Fruit fly (Drosophila melanogaster): Measurements from ENCODE around the gene toe.
A peak's percentile ranks its signal among the peaks of the same experiment; 100 is the strongest.

DNA sequence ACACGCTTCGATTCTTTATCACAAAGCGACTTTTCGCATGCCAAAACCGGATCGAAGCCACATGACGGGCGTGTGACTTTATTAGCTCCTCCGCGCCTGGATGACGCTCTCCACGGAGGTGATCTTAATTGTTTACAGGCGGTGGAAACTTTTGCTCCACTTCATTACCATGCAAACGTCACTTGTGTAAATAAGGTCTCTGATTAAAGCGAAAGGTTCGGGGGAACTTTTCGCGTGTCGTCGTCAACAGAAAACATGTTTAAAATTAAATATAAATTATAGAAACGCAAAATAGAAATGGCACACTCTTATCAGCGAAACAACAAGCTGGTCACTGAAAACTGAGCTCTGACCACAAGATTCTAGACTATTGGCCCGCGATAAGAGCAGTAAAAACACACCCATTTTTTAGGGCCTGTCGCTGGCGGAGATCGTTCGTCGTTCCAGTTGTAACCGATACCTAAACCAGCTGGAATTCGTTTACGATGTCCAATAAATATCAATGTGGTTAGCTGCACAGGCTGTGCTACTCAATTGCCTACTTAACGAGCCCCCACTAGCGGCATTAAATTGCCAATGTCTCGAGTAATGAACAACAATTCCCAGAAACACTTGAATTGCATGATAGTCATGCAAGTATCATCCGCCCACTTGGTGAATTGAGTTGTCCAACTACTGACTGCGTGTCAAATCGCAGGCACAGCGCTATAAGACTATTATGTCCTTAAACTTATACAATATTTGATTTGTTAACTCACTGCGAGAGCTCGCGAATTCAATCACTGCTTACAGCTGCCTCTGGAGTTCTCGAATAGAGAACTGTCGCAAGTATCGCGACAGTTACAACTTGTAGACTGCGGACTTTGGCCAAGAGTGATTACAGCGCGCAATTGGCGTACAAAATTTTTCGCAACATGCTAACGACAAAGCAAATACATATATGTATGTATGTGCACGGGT, 22.8 kb downstream of the toe start:
- no peak for TF ChIP-seq bab1 (GFP tag; optimal IDR thresholded peaks at IDR 0.05)
- no peak for TF ChIP-seq pad (GFP tag; optimal IDR thresholded peaks at IDR 0.05)
- TF ChIP-seq cic (GFP tag; optimal IDR thresholded peaks at IDR 0.05), result peak; percentile 71
- no peak for TF ChIP-seq CG14711 (tag; optimal IDR thresholded peaks at IDR 0.05)
- no peak for TF ChIP-seq CG7101 (tag; optimal IDR thresholded peaks at IDR 0.05)
- TF ChIP-seq CG33017 (tag; optimal IDR thresholded peaks at IDR 0.05), result no peak
